Fruit fly (Drosophila melanogaster) whole organism, prepupa: ENCODE data around the gene CG5762.

ENCODE experiments used
- Blimp-1 ChIP-seq: fragments of 200-800 bp; sonication (Bioruptor generic); optimal IDR thresholded peaks from 3 replicates; lab custom pipeline; 2017; ENCODE audit warnings: missing biosample characterization, missing genetic modification characterization, mild to moderate bottlenecking, moderate library complexity, missing genetic modification reagents
- CG10669 ChIP-seq: fragments of 200-800 bp; sonication (Bioruptor generic); optimal IDR thresholded peaks from 3 replicates; lab custom pipeline; 2018; ENCODE audit warnings: missing biosample characterization, mild to moderate bottlenecking, missing genetic modification characterization, moderate library complexity
- CG11294 ChIP-seq: fragments of 200-800 bp; sonication (Bioruptor generic); IDR thresholded peaks from 2 replicates; pipeline ENCODE4 v1.3.6; 2022; ENCODE audit warnings: missing biosample characterization, missing genetic modification characterization
- CG11762 ChIP-seq: fragments of 200-800 bp; sonication (Bioruptor generic); optimal IDR thresholded peaks from 3 replicates; lab custom pipeline; 2016; ENCODE audit warnings: missing biosample characterization, missing genetic modification characterization; ENCODE audit not compliant: insufficient read depth
- CG11902 ChIP-seq: fragments of 200-800 bp; sonication (Bioruptor generic); optimal IDR thresholded peaks from 3 replicates; lab custom pipeline; 2016; ENCODE audit warnings: missing biosample characterization, missing genetic modification characterization
- CG16779 ChIP-seq: fragments of 200-800 bp; sonication (Bioruptor generic); optimal IDR thresholded peaks from 3 replicates; lab custom pipeline; 2017; ENCODE audit warnings: missing biosample characterization, mild to moderate bottlenecking, missing genetic modification characterization
- CG3032 ChIP-seq: fragments of 200-800 bp; optimal IDR thresholded peaks from 2 replicates; lab custom pipeline; 2019; ENCODE audit warnings: missing biosample characterization, mild to moderate bottlenecking, missing genetic modification characterization, moderate library complexity
- CG31627 ChIP-seq: fragments of 200-800 bp; sonication (Bioruptor generic); optimal IDR thresholded peaks from 3 replicates; lab custom pipeline; 2016; ENCODE audit warnings: missing biosample characterization, missing genetic modification characterization
- CG34406 ChIP-seq: fragments of 200-800 bp; sonication (Bioruptor generic); optimal IDR thresholded peaks from 3 replicates; lab custom pipeline; 2016; ENCODE audit warnings: missing biosample characterization, missing genetic modification characterization
- CG4318 ChIP-seq: fragments of 200-800 bp; sonication (Bioruptor generic); optimal IDR thresholded peaks from 3 replicates; lab custom pipeline; 2017; ENCODE audit warnings: missing biosample characterization, mild to moderate bottlenecking, missing genetic modification characterization
- CG6163 ChIP-seq: fragments of 200-800 bp; sonication (Bioruptor generic); IDR thresholded peaks from 3 replicates; pipeline ENCODE4 v1.3.6; 2022; ENCODE audit warnings: missing biosample characterization, missing genetic modification characterization
- CG6276 ChIP-seq: fragments of 200-800 bp; sonication (Bioruptor generic); optimal IDR thresholded peaks from 2 replicates; lab custom pipeline; 2017; ENCODE audit warnings: missing biosample characterization, mild to moderate bottlenecking, missing genetic modification characterization
- CG6792 ChIP-seq: fragments of 200-800 bp; sonication (Bioruptor generic); optimal IDR thresholded peaks from 3 replicates; lab custom pipeline; 2016; ENCODE audit warnings: missing biosample characterization, missing genetic modification characterization
- CG6808 ChIP-seq: fragments of 200-800 bp; sonication (Bioruptor generic); optimal IDR thresholded peaks from 3 replicates; lab custom pipeline; 2017; ENCODE audit warnings: missing biosample characterization, missing genetic modification characterization, mild to moderate bottlenecking, moderate library complexity, missing genetic modification reagents
- CG8319 ChIP-seq: fragments of 200-800 bp; sonication (Bioruptor generic); optimal IDR thresholded peaks from 3 replicates; lab custom pipeline; 2016; ENCODE audit warnings: missing biosample characterization, missing genetic modification characterization
- Eip75B ChIP-seq: fragments of 200-800 bp; sonication (Bioruptor generic); optimal IDR thresholded peaks from 3 replicates; lab custom pipeline; 2016; ENCODE audit warnings: missing biosample characterization, missing genetic modification characterization
- Eip78C ChIP-seq: fragments of 200-800 bp; sonication (Bioruptor generic); peaks from one replicate; lab custom pipeline; 2016; ENCODE audit warnings: missing biosample characterization, missing genetic modification characterization
- Eip93F ChIP-seq: fragments of 200-800 bp; sonication (Bioruptor generic); optimal IDR thresholded peaks from 2 replicates; lab custom pipeline; 2016; ENCODE audit warnings: missing biosample characterization, mild to moderate bottlenecking, missing genetic modification characterization
- Ets21C ChIP-seq: fragments of 200-800 bp; sonication (Bioruptor generic); optimal IDR thresholded peaks from 3 replicates; lab custom pipeline; 2016; ENCODE audit warnings: missing biosample characterization, missing genetic modification characterization
- Ets96B ChIP-seq: fragments of 200-800 bp; optimal IDR thresholded peaks from 2 replicates; lab custom pipeline; 2019; ENCODE audit warnings: missing biosample characterization, mild to moderate bottlenecking, missing genetic modification characterization, moderate library complexity
- Gug ChIP-seq: fragments of 200-800 bp; sonication (Bioruptor generic); IDR thresholded peaks from 2 replicates; pipeline ENCODE4 v1.3.6; 2022; ENCODE audit warnings: missing biosample characterization, missing genetic modification characterization
- Hr4 ChIP-seq: fragments of 200-800 bp; sonication (Bioruptor generic); optimal IDR thresholded peaks from 3 replicates; lab custom pipeline; 2016; ENCODE audit warnings: missing biosample characterization, missing genetic modification characterization
- Met ChIP-seq: fragments of 200-800 bp; sonication (Bioruptor generic); optimal IDR thresholded peaks from 3 replicates; lab custom pipeline; 2016; ENCODE audit warnings: missing biosample characterization, missing genetic modification characterization
- OdsH ChIP-seq: fragments of 200-800 bp; sonication (Bioruptor generic); optimal IDR thresholded peaks from 3 replicates; lab custom pipeline; 2016; ENCODE audit warnings: missing biosample characterization, missing genetic modification characterization
- Smox ChIP-seq: fragments of 200-800 bp; sonication (Bioruptor generic); optimal IDR thresholded peaks from 3 replicates; lab custom pipeline; 2016; ENCODE audit warnings: missing biosample characterization, missing genetic modification characterization
- Sox102F ChIP-seq: fragments of 200-800 bp; sonication (Bioruptor generic); optimal IDR thresholded peaks from 2 replicates; lab custom pipeline; 2016; ENCODE audit warnings: missing biosample characterization, mild to moderate bottlenecking, missing genetic modification characterization
- Sox15 ChIP-seq: fragments of 200-800 bp; sonication (Bioruptor generic); optimal IDR thresholded peaks from 3 replicates; lab custom pipeline; 2016; ENCODE audit warnings: missing biosample characterization, missing genetic modification characterization
- acj6 ChIP-seq: fragments of 200-800 bp; sonication (Bioruptor generic); optimal IDR thresholded peaks from 3 replicates; lab custom pipeline; 2016; ENCODE audit warnings: missing biosample characterization, missing genetic modification characterization
- cyc ChIP-seq: fragments of 200-800 bp; sonication (Bioruptor generic); optimal IDR thresholded peaks from 3 replicates; lab custom pipeline; 2016; ENCODE audit warnings: missing biosample characterization, missing genetic modification characterization
- dsx ChIP-seq: fragments of 200-800 bp; optimal IDR thresholded peaks from 3 replicates; lab custom pipeline; 2019; ENCODE audit warnings: missing biosample characterization, mild to moderate bottlenecking, missing genetic modification characterization, moderate library complexity; ENCODE audit not compliant: poor library complexity, severe bottlenecking
- eg ChIP-seq: fragments of 200-800 bp; sonication (Bioruptor generic); IDR thresholded peaks from 3 replicates; pipeline ENCODE4 v1.3.6; 2022; ENCODE audit warnings: missing biosample characterization, missing genetic modification characterization
- esn ChIP-seq: fragments of 200-800 bp; sonication (Bioruptor generic); optimal IDR thresholded peaks from 2 replicates; lab custom pipeline; 2016; ENCODE audit warnings: missing biosample characterization, mild to moderate bottlenecking, missing genetic modification characterization, moderate library complexity
- fd59A ChIP-seq: fragments of 200-800 bp; sonication (Bioruptor generic); optimal IDR thresholded peaks from 2 replicates; lab custom pipeline; 2017; ENCODE audit warnings: missing biosample characterization, mild to moderate bottlenecking, missing genetic modification characterization, missing genetic modification reagents
- fkh ChIP-seq: fragments of 200-800 bp; sonication (Bioruptor generic); optimal IDR thresholded peaks from 3 replicates; lab custom pipeline; 2017; ENCODE audit warnings: missing biosample characterization, mild to moderate bottlenecking, missing genetic modification characterization, moderate library complexity
- lz ChIP-seq: fragments of 200-800 bp; sonication (Bioruptor generic); optimal IDR thresholded peaks from 3 replicates; lab custom pipeline; 2016; ENCODE audit warnings: missing biosample characterization, missing genetic modification characterization
- net ChIP-seq: fragments of 200-800 bp; sonication (Bioruptor generic); optimal IDR thresholded peaks from 3 replicates; lab custom pipeline; 2016; ENCODE audit warnings: missing biosample characterization, missing genetic modification characterization
- pdm3 ChIP-seq: fragments of 200-800 bp; sonication (Bioruptor generic); optimal IDR thresholded peaks from 3 replicates; lab custom pipeline; 2016; ENCODE audit warnings: missing biosample characterization, missing genetic modification characterization
- salr ChIP-seq, 2 experiments: fragments of 200-800 bp; sonication (Bioruptor generic); optimal IDR thresholded peaks; 3 replicates each; lab custom pipeline; 2016 to 2018; ENCODE audit warnings: missing biosample characterization in 2 of 2, missing genetic modification characterization in 2 of 2, mild to moderate bottlenecking in 1 of 2
- spab ChIP-seq: fragments of 200-800 bp; sonication (Bioruptor generic); optimal IDR thresholded peaks from 2 replicates; lab custom pipeline; 2017; ENCODE audit warnings: missing biosample characterization, mild to moderate bottlenecking, missing genetic modification characterization, missing genetic modification reagents
- topi ChIP-seq: fragments of 200-800 bp; sonication (Bioruptor generic); optimal IDR thresholded peaks from 3 replicates; lab custom pipeline; 2016; ENCODE audit warnings: missing biosample characterization, missing genetic modification characterization

Gene CG5762

dm6 chr3R:24353448-24353847 lies 8.0 kb downstream of the CG5762 start:
- TF ChIP-seq Eip78C (GFP tag; lab: Kevin White, UChicago) = no peak
- TF ChIP-seq salr (GFP tag; optimal IDR thresholded peaks at IDR 0.05; lab: Kevin White, UChicago) = no peak
- TF ChIP-seq CG11762 (GFP tag; lab: Kevin White, UChicago) = no peak
- TF ChIP-seq Blimp-1 = no peak
- TF ChIP-seq fkh (GFP tag; lab: Kevin White, UChicago) = no peak
- no peak for TF ChIP-seq CG31627
- TF ChIP-seq esn (GFP tag; lab: Kevin White, UChicago) = no peak

dm6 chr3R:24348420-24349190 lies 12.9 kb downstream of the CG5762 start, which contains the start of the genes CG5746 and CG6454:
CG5746 (minus strand) TSS chr3R:24348791.
CG6454 (plus strand) TSS chr3R:24349182.
- TF ChIP-seq CG8319 (no peak), Sox15 (GFP tag; lab: Kevin White, UChicago) (peak; percentile 47), cyc (GFP tag; lab: Kevin White, UChicago) (peak; percentile 61), Blimp-1 (no peak), CG16779 (tag; lab: Kevin White, UChicago) (no peak), CG10669 (GFP tag; lab: Kevin White, UChicago) (no peak), Ets21C (no peak), CG6276 (no peak), Eip93F (no peak), CG6792 (no peak), CG4318 (no peak), eg (GFP tag; lab: Robert Waterston, UW) (no peak; the same call in 2 of the 3 replicates), Met (GFP tag; lab: Kevin White, UChicago) (no peak), fd59A (GFP tag; lab: Kevin White, UChicago) (no peak), CG6808 (no peak), net (GFP tag; lab: Kevin White, UChicago) (no peak), CG34406 (GFP tag; lab: Kevin White, UChicago) (no peak), dsx (GFP tag; lab: Kevin White, UChicago) (no peak), Smox (GFP tag; lab: Kevin White, UChicago) (no peak), OdsH (GFP tag; lab: Kevin White, UChicago) (no peak), topi (GFP tag; lab: Kevin White, UChicago) (no peak), acj6 (GFP tag; lab: Kevin White, UChicago) (no peak), spab (GFP tag; lab: Kevin White, UChicago) (no peak), CG31627 (peak; percentile 79), CG11902 (GFP tag; lab: Kevin White, UChicago) (peak; percentile 44), pdm3 (GFP tag; lab: Kevin White, UChicago) (no peak), Ets96B (tag; lab: Kevin White, UChicago) (no peak), CG11294 (GFP tag; lab: Robert Waterston, UW) (peak; percentile 18; the same call in 1 of the 2 replicates), CG6163 (no peak), Hr4 (no peak), CG3032 (no peak), CG11762 (GFP tag; lab: Kevin White, UChicago) (no peak), lz (peak; percentile 75), Sox102F (GFP tag; lab: Kevin White, UChicago) (no peak), esn (GFP tag; lab: Kevin White, UChicago) (peak; percentile 76), Eip75B (no peak), Gug (GFP tag; lab: Robert Waterston, UW) (0 out of 2 replicates have a peak, but pooled peaks have one; percentile 9)
- TF ChIP-seq, all 60 proteins: peak for 8
